Worm (Caenorhabditis elegans) whole organism, mixed stage, embryonic: ENCODE data around the gene kcc-1.

Experiments
- M03D4.4 ChIP-seq: sonication (generic microtip); optimal IDR thresholded peaks from 2 replicates; lab custom pipeline; 2017; ENCODE audit warnings: mild to moderate bottlenecking, missing genetic modification characterization, missing compliant biosample characterization
- bed-3 ChIP-seq: fragments of 200-800 bp; sonication (Bioruptor generic); optimal IDR thresholded peaks from 3 replicates; lab custom pipeline; 2018; ENCODE audit warnings: mild to moderate bottlenecking, missing genetic modification characterization, moderate library complexity, missing compliant biosample characterization
- blmp-1 ChIP-seq: fragments of 150-350 bp; optimal IDR thresholded peaks from 2 replicates; lab custom pipeline; 2014; ENCODE audit warnings: missing biosample characterization, missing genetic modification characterization
- ceh-39 ChIP-seq: fragments of 150-350 bp; optimal IDR thresholded peaks from 2 replicates; lab custom pipeline; 2014; ENCODE audit warnings: missing biosample characterization, missing genetic modification characterization
- ceh-43 ChIP-seq: fragments of 200-800 bp; sonication (Bioruptor generic); optimal IDR thresholded peaks from 2 replicates; lab custom pipeline; 2018; ENCODE audit warnings: mild to moderate bottlenecking, missing genetic modification characterization, moderate library complexity, missing compliant biosample characterization
- ceh-83 ChIP-seq: fragments of 200-800 bp; sonication (Bioruptor generic); optimal IDR thresholded peaks from 2 replicates; lab custom pipeline; 2018; ENCODE audit warnings: mild to moderate bottlenecking, missing genetic modification characterization, missing compliant biosample characterization
- ces-1 ChIP-seq: fragments of 150-350 bp; optimal IDR thresholded peaks from 2 replicates; lab custom pipeline; 2014; ENCODE audit warnings: missing biosample characterization, missing genetic modification reagents, missing genetic modification characterization
- cnd-1 ChIP-seq: fragments of 200-800 bp; sonication (Bioruptor generic); optimal IDR thresholded peaks from 2 replicates; lab custom pipeline; 2018; ENCODE audit warnings: mild to moderate bottlenecking, missing genetic modification characterization, missing compliant biosample characterization
- drap-1 ChIP-seq: fragments of 200-800 bp; sonication (Bioruptor generic); optimal IDR thresholded peaks from 3 replicates; lab custom pipeline; 2018; ENCODE audit warnings: mild to moderate bottlenecking, missing genetic modification characterization, missing compliant biosample characterization
- elt-1 ChIP-seq: sonication (generic microtip); optimal IDR thresholded peaks from 2 replicates; lab custom pipeline; 2017; ENCODE audit warnings: missing genetic modification characterization, mild to moderate bottlenecking, missing compliant biosample characterization, antibody characterized with exemption, moderate library complexity, borderline replicate concordance; ENCODE audit not compliant: insufficient read depth
- elt-3 ChIP-seq: fragments of 150-350 bp; optimal IDR thresholded peaks from 2 replicates; lab custom pipeline; 2014; ENCODE audit warnings: missing biosample characterization, missing genetic modification characterization
- flh-1 ChIP-seq: fragments of 200-800 bp; sonication (Bioruptor generic); optimal IDR thresholded peaks from 2 replicates; lab custom pipeline; 2018; ENCODE audit warnings: mild to moderate bottlenecking, missing genetic modification characterization, moderate library complexity, missing compliant biosample characterization
- ham-2 ChIP-seq: fragments of 200-800 bp; sonication (Bioruptor generic); optimal IDR thresholded peaks from 2 replicates; lab custom pipeline; 2018; ENCODE audit warnings: mild to moderate bottlenecking, missing genetic modification characterization, missing compliant biosample characterization
- hlh-1 ChIP-seq: fragments of 150-350 bp; optimal IDR thresholded peaks from 2 replicates; lab custom pipeline; 2014; ENCODE audit warnings: missing biosample characterization, missing genetic modification reagents, missing genetic modification characterization
- lin-13 ChIP-seq: fragments of 150-350 bp; optimal IDR thresholded peaks from 2 replicates; lab custom pipeline; 2014; ENCODE audit warnings: missing biosample characterization, missing genetic modification characterization
- lin-32 ChIP-seq: fragments of 200-800 bp; sonication (Bioruptor generic); optimal IDR thresholded peaks from 2 replicates; lab custom pipeline; 2018; ENCODE audit warnings: mild to moderate bottlenecking, missing genetic modification characterization, missing compliant biosample characterization
- lsy-2 ChIP-seq: fragments of 150-350 bp; optimal IDR thresholded peaks from 2 replicates; lab custom pipeline; 2014; ENCODE audit warnings: missing biosample characterization, missing genetic modification characterization
- mab-5 ChIP-seq: fragments of 150-350 bp; optimal IDR thresholded peaks from 2 replicates; lab custom pipeline; 2014; ENCODE audit warnings: missing biosample characterization, missing genetic modification characterization
- mep-1 ChIP-seq: fragments of 150-350 bp; optimal IDR thresholded peaks from 2 replicates; lab custom pipeline; 2017; ENCODE audit warnings: missing biosample characterization, missing genetic modification reagents, missing genetic modification characterization, inconsistent platforms
- mls-2 ChIP-seq: sonication (generic microtip); optimal IDR thresholded peaks from 2 replicates; lab custom pipeline; 2016; ENCODE audit warnings: mild to moderate bottlenecking, missing genetic modification characterization, moderate library complexity, missing compliant biosample characterization
- nhr-2 ChIP-seq: fragments of 150-350 bp; optimal IDR thresholded peaks from 2 replicates; lab custom pipeline; 2014; ENCODE audit warnings: missing biosample characterization, missing genetic modification characterization
- nhr-237 ChIP-seq: fragments of 150-350 bp; optimal IDR thresholded peaks from 2 replicates; lab custom pipeline; 2014; ENCODE audit warnings: missing biosample characterization, missing genetic modification characterization
- nhr-28 ChIP-seq: fragments of 150-350 bp; optimal IDR thresholded peaks from 2 replicates; lab custom pipeline; 2014; ENCODE audit warnings: missing biosample characterization, missing genetic modification characterization
- nhr-76 ChIP-seq: sonication (generic microtip); optimal IDR thresholded peaks from 2 replicates; lab custom pipeline; 2017; ENCODE audit warnings: missing biosample characterization, missing genetic modification characterization
- pha-4 ChIP-seq: fragments of 150-350 bp; optimal IDR thresholded peaks from 2 replicates; lab custom pipeline; 2018; ENCODE audit warnings: missing biosample characterization, missing genetic modification reagents, missing genetic modification characterization
- sem-2 ChIP-seq: fragments of 200-800 bp; sonication (Bioruptor generic); optimal IDR thresholded peaks from 2 replicates; lab custom pipeline; 2018; ENCODE audit warnings: mild to moderate bottlenecking, missing genetic modification characterization, missing compliant biosample characterization
- snpc-4 ChIP-seq: fragments of 150-350 bp; optimal IDR thresholded peaks from 2 replicates; lab custom pipeline; 2014; ENCODE audit warnings: missing biosample characterization, missing genetic modification characterization
- unc-120 ChIP-seq: sonication (generic microtip); optimal IDR thresholded peaks from 2 replicates; lab custom pipeline; 2017; ENCODE audit warnings: missing genetic modification characterization, missing compliant biosample characterization; ENCODE audit not compliant: poor library complexity, severe bottlenecking
- unc-39 ChIP-seq: fragments of 150-350 bp; optimal IDR thresholded peaks from 2 replicates; lab custom pipeline; 2014; ENCODE audit warnings: missing biosample characterization, missing genetic modification characterization
- unc-62 ChIP-seq: fragments of 150-350 bp; optimal IDR thresholded peaks from 2 replicates; lab custom pipeline; 2014; ENCODE audit warnings: missing biosample characterization, missing genetic modification reagents, missing genetic modification characterization
- zip-8 ChIP-seq: fragments of 150-350 bp; optimal IDR thresholded peaks from 2 replicates; lab custom pipeline; 2014; ENCODE audit warnings: missing biosample characterization, missing genetic modification characterization
- ztf-11 ChIP-seq: fragments of 150-350 bp; optimal IDR thresholded peaks from 2 replicates; lab custom pipeline; 2014; ENCODE audit warnings: missing biosample characterization, missing genetic modification characterization

kcc-1 gene

ce11 chrIV:7235382-7235917 is 29.4 kb downstream of the kcc-1 start:
- TF ChIP-seq nhr-28 (tag; lab: Kevin White, UChicago) (no peak), mep-1 (tag; lab: Kevin White, UChicago) (peak; percentile 6), flh-1 (GFP tag; lab: Kevin White, UChicago) (no peak), nhr-2 (tag; lab: Kevin White, UChicago) (peak; percentile 96), lin-32 (GFP tag; lab: Kevin White, UChicago) (peak; percentile 7), ces-1 (peak; percentile 17), elt-1 (tag; lab: Kevin White, UChicago) (peak; percentile 7), cnd-1 (tag; lab: Kevin White, UChicago) (peak; percentile 57), unc-62 (GFP tag; lab: Kevin White, UChicago) (peak; percentile 64), nhr-237 (tag; lab: Kevin White, UChicago) (peak; percentile 50), ztf-11 (tag; lab: Kevin White, UChicago) (peak; percentile 5), snpc-4 (tag; lab: Kevin White, UChicago) (no peak), lsy-2 (tag; lab: Kevin White, UChicago) (peak; percentile 14), lin-13 (tag; lab: Kevin White, UChicago) (no peak), ceh-83 (GFP tag; lab: Kevin White, UChicago) (no peak), mab-5 (tag; lab: Kevin White, UChicago) (no peak), mls-2 (peak; percentile 40), zip-8 (tag; lab: Kevin White, UChicago) (peak; percentile 3), pha-4 (no peak), drap-1 (GFP tag; lab: Kevin White, UChicago) (peak; percentile 18), hlh-1 (tag; lab: Kevin White, UChicago) (peak; percentile 58), nhr-76 (tag; lab: Kevin White, UChicago) (no peak), M03D4.4 (tag; lab: Kevin White, UChicago) (peak; percentile 33), sem-2 (no peak), ceh-39 (tag; lab: Kevin White, UChicago) (no peak), unc-39 (tag; lab: Kevin White, UChicago) (no peak), elt-3 (tag; lab: Kevin White, UChicago) (no peak), ceh-43 (GFP tag; lab: Kevin White, UChicago) (no peak), ham-2 (peak; percentile 92), blmp-1 (tag; lab: Kevin White, UChicago) (no peak), unc-120 (tag; lab: Kevin White, UChicago) (peak; percentile 83)

DNA sequence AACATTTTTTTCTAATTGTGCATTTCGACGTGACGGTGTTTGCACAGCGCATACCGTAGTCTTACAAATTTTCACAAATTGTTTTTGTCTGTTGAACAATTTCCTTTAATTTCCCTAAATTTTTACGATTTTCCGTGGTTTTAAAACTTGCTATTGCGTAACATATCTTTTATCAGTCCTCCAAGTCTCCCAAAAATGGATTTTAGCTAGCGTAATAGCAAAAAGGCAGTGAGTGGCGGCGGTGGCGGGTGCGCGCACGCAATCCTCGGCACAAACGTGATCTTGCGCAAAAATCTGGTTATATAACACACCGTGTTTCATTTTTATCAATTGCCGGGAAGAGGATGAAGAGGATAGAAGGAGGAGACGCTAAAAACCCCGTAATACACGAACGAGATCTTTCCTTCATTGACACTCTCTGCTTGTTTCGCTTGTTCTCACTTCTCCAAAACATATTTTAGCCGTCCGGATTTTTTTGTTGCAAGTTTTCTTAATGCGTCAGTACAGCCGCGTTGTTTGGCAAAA is 30.2 kb downstream of the kcc-1 start:
- TF ChIP-seq zip-8 (tag; lab: Kevin White, UChicago), result peak; percentile 86
- no peak for TF ChIP-seq ceh-43 (GFP tag; lab: Kevin White, UChicago)

- TF ChIP-seq unc-120 (tag; lab: Kevin White, UChicago) (no peak), lin-13 (tag; lab: Kevin White, UChicago) (no peak), nhr-2 (tag; lab: Kevin White, UChicago) (no peak), bed-3 (GFP tag; lab: Kevin White, UChicago) (no peak), ces-1 (no peak), zip-8 (tag; lab: Kevin White, UChicago) (no peak)
- TF ChIP-seq, all 35 proteins: peak for 0
Measured at ce11 chrIV:7237668-7238214, 31.7 kb downstream of the kcc-1 start, which contains the start of gene elo-3. TSS of gene elo-3 (plus strand) at chrIV:7237718.

DNA sequence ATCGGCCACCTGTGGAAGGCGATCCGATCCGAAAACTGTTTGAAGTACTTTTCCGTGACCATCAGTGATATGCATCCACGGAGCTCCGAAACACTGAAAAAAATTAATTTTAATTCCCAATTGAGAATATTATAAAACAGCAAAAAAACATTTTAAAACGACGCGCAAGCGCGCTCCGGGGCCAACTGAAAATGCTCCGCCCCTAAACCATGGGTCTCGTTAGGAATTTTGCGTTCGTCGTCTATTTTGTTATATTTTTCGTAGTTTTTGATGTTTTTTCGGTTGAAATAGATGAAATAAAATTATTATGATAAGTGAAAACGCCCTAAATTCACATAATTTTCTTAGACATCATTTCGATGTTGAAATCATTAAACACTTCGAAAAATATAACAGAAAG is 34.5 kb downstream of the kcc-1 start:
- TF ChIP-seq ham-2 (no peak), ceh-83 (GFP tag; lab: Kevin White, UChicago) (peak; percentile 36)
